Worm (Caenorhabditis elegans) whole organism, L4 larva: Measurements from ENCODE around the gene F22F4.5.

Experiments used
- D1046.2 ChIP-seq: fragments of 200-800 bp; sonication (Bioruptor generic); IDR thresholded peaks from 2 replicates; pipeline ENCODE4 v1.3.6; 2022; ENCODE audit warnings: missing genetic modification characterization, missing compliant biosample characterization
- F44E2.7 ChIP-seq: fragments of 200-800 bp; sonication (Bioruptor generic); IDR thresholded peaks from 2 replicates; pipeline ENCODE4 v2.1.2; 2022; ENCODE audit warnings: missing genetic modification characterization, missing compliant biosample characterization
- T20F7.1 ChIP-seq: fragments of 200-800 bp; sonication (Bioruptor generic); optimal IDR thresholded peaks from 2 replicates; lab custom pipeline; 2018; ENCODE audit warnings: mild to moderate bottlenecking, missing genetic modification characterization, missing compliant biosample characterization
- T26A8.4 ChIP-seq: fragments of 200-800 bp; sonication (Bioruptor generic); IDR thresholded peaks from 2 replicates; pipeline ENCODE4 v1.3.6; 2022; ENCODE audit warnings: missing genetic modification characterization, missing compliant biosample characterization
- aha-1 ChIP-seq: fragments of 150-350 bp; peaks from one replicate; lab custom pipeline; 2014; ENCODE audit warnings: missing biosample characterization, missing genetic modification characterization
- aly-2 ChIP-seq: sonication (generic microtip); optimal IDR thresholded peaks from 2 replicates; lab custom pipeline; 2018; ENCODE audit warnings: missing biosample characterization, missing genetic modification characterization
- ama-1 ChIP-seq: fragments of 150-350 bp; optimal IDR thresholded peaks from 2 replicates; lab custom pipeline; 2014; ENCODE audit warnings: inconsistent platforms, mixed read lengths
- attf-4 ChIP-seq: sonication (generic microtip); optimal IDR thresholded peaks from 3 replicates; lab custom pipeline; 2017; ENCODE audit warnings: missing biosample characterization, missing genetic modification characterization
- ceh-20 ChIP-seq: fragments of 200-800 bp; sonication (Bioruptor generic); IDR thresholded peaks from 2 replicates; pipeline ENCODE4 v1.3.6; 2022; ENCODE audit warnings: missing genetic modification reagents, missing genetic modification characterization, missing compliant biosample characterization
- ceh-28 ChIP-seq: fragments of 150-350 bp; optimal IDR thresholded peaks from 2 replicates; lab custom pipeline; 2014; ENCODE audit warnings: missing biosample characterization, missing genetic modification reagents, missing genetic modification characterization
- ceh-44 ChIP-seq: fragments of 200-800 bp; sonication (Bioruptor generic); IDR thresholded peaks from 2 replicates; pipeline ENCODE4 v1.3.6; 2022; ENCODE audit warnings: missing genetic modification reagents, missing genetic modification characterization, missing compliant biosample characterization
- daf-16 ChIP-seq, 3 experiments: sonication (generic microtip); optimal IDR thresholded peaks; 2 replicates each; lab custom pipeline; 2016 to 2017; ENCODE audit warnings: missing genetic modification characterization in 3 of 3, missing genetic modification reagents in 3 of 3, mild to moderate bottlenecking in 2 of 3, missing compliant biosample characterization in 2 of 3, missing biosample characterization in 1 of 3, moderate library complexity in 1 of 3
- dmd-8 ChIP-seq: fragments of 200-800 bp; sonication (Bioruptor generic); IDR thresholded peaks from 2 replicates; pipeline ENCODE4 v1.3.6; 2022; ENCODE audit warnings: missing genetic modification characterization, missing compliant biosample characterization
- duxl-1 ChIP-seq: sonication (generic microtip); optimal IDR thresholded peaks from 2 replicates; lab custom pipeline; 2016; ENCODE audit warnings: mild to moderate bottlenecking, missing genetic modification characterization, moderate library complexity, missing compliant biosample characterization; ENCODE audit not compliant: poor library complexity
- egl-27 ChIP-seq: sonication (generic microtip); optimal IDR thresholded peaks from 3 replicates; lab custom pipeline; 2017; ENCODE audit warnings: missing biosample characterization, missing genetic modification reagents, missing genetic modification characterization
- egl-43 ChIP-seq: fragments of 200-800 bp; sonication (Bioruptor generic); IDR thresholded peaks from 2 replicates; pipeline ENCODE4 v1.3.6; 2022; ENCODE audit warnings: missing genetic modification reagents, missing genetic modification characterization, missing compliant biosample characterization
- hif-1 ChIP-seq, 2 experiments: sonication (generic microtip); optimal IDR thresholded peaks; 2 replicates each; lab custom pipeline; 2016 to 2017; ENCODE audit warnings: missing compliant biosample characterization in 2 of 2, missing genetic modification characterization in 2 of 2, missing genetic modification reagents in 2 of 2, missing genotype in 2 of 2, mild to moderate bottlenecking in 1 of 2
- hmg-1.1 ChIP-seq: fragments of 200-800 bp; sonication (Bioruptor generic); IDR thresholded peaks from 2 replicates; pipeline ENCODE4 v1.3.6; 2022; ENCODE audit warnings: missing genetic modification reagents, missing genetic modification characterization, missing compliant biosample characterization
- lin-1 ChIP-seq: fragments of 200-800 bp; sonication (Bioruptor generic); IDR thresholded peaks from 2 replicates; pipeline ENCODE4 v1.3.6; 2022; ENCODE audit warnings: missing genetic modification reagents, missing genetic modification characterization, missing compliant biosample characterization
- lin-13 ChIP-seq: fragments of 150-350 bp; optimal IDR thresholded peaks from 2 replicates; lab custom pipeline; 2014; ENCODE audit warnings: missing biosample characterization, missing genetic modification reagents, missing genetic modification characterization
- lin-29 ChIP-seq: fragments of 200-800 bp; sonication (Bioruptor generic); IDR thresholded peaks from 2 replicates; pipeline ENCODE4 v1.3.6; 2022; ENCODE audit warnings: missing genetic modification reagents, missing genetic modification characterization, missing compliant biosample characterization
- lin-39 ChIP-seq: fragments of 150-350 bp; optimal IDR thresholded peaks from 2 replicates; lab custom pipeline; 2014; ENCODE audit warnings: missing biosample characterization, missing genetic modification reagents, missing genetic modification characterization
- madf-5 ChIP-seq, 2 experiments: fragments of 200-800 bp; sonication (Bioruptor generic); IDR thresholded peaks; 2 replicates each; pipeline ENCODE4 v1.3.6; 2022; ENCODE audit warnings: missing compliant biosample characterization in 2 of 2, missing genetic modification characterization in 2 of 2
- madf-9 ChIP-seq: fragments of 200-800 bp; sonication (Bioruptor generic); conservative IDR thresholded peaks from 2 replicates; pipeline ENCODE4 v1.3.6; 2022; ENCODE audit warnings: missing genetic modification reagents, missing genetic modification characterization, missing compliant biosample characterization
- mep-1 ChIP-seq: fragments of 150-350 bp; sonication (generic microtip); optimal IDR thresholded peaks from 3 replicates; lab custom pipeline; 2014; ENCODE audit warnings: missing biosample characterization, missing genetic modification characterization
- mxl-2 ChIP-seq: fragments of 200-800 bp; sonication (Bioruptor generic); conservative IDR thresholded peaks from 2 replicates; pipeline ENCODE4 v1.3.6; 2022; ENCODE audit warnings: missing genetic modification reagents, missing genetic modification characterization, missing compliant biosample characterization
- nhr-11 ChIP-seq: fragments of 150-350 bp; optimal IDR thresholded peaks from 2 replicates; lab custom pipeline; 2014; ENCODE audit warnings: missing biosample characterization, missing genetic modification characterization
- nhr-111 ChIP-seq: fragments of 200-800 bp; sonication (Bioruptor generic); optimal IDR thresholded peaks from 2 replicates; lab custom pipeline; 2018; ENCODE audit warnings: mild to moderate bottlenecking, missing genetic modification characterization, missing compliant biosample characterization
- nhr-28 ChIP-seq: fragments of 150-350 bp; optimal IDR thresholded peaks from 2 replicates; lab custom pipeline; 2014; ENCODE audit warnings: missing biosample characterization, missing genetic modification characterization
- nhr-42 ChIP-seq: fragments of 200-800 bp; sonication (Bioruptor generic); IDR thresholded peaks from 2 replicates; pipeline ENCODE4 v1.3.6; 2022; ENCODE audit warnings: missing genetic modification characterization, missing compliant biosample characterization
- nhr-6 ChIP-seq: fragments of 150-350 bp; optimal IDR thresholded peaks from 2 replicates; lab custom pipeline; 2014; ENCODE audit warnings: missing biosample characterization, missing genetic modification characterization
- nhr-76 ChIP-seq: fragments of 150-350 bp; optimal IDR thresholded peaks from 2 replicates; lab custom pipeline; 2014; ENCODE audit warnings: missing biosample characterization, missing genetic modification characterization
- nhr-77 ChIP-seq: fragments of 150-350 bp; optimal IDR thresholded peaks from 2 replicates; lab custom pipeline; 2014; ENCODE audit warnings: missing biosample characterization, missing genetic modification characterization
- pha-4 ChIP-seq, 2 experiments: fragments of 150-350 bp in 1 of 2; fragments of 200-800 bp in 1 of 2; sonication (Bioruptor generic) in 1 of 2; IDR thresholded peaks in 1 of 2; optimal IDR thresholded peaks in 1 of 2; 2 replicates each; pipeline versions ENCODE4 v1.3.6 to Lab custom; 2014 to 2022; ENCODE audit warnings: missing genetic modification characterization in 2 of 2, missing genetic modification reagents in 2 of 2, missing biosample characterization in 1 of 2, missing compliant biosample characterization in 1 of 2
- pqm-1 ChIP-seq: sonication (generic microtip); optimal IDR thresholded peaks from 2 replicates; lab custom pipeline; 2017; ENCODE audit warnings: missing biosample characterization, missing genetic modification characterization
- sdz-12 ChIP-seq: fragments of 200-800 bp; sonication (Bioruptor generic); optimal IDR thresholded peaks from 2 replicates; lab custom pipeline; 2018; ENCODE audit warnings: mild to moderate bottlenecking, missing genetic modification characterization, missing compliant biosample characterization
- skn-1 ChIP-seq: fragments of 150-350 bp; optimal IDR thresholded peaks from 2 replicates; lab custom pipeline; 2014; ENCODE audit warnings: missing biosample characterization, missing genetic modification characterization
- tra-1 ChIP-seq: fragments of 200-800 bp; sonication (Bioruptor generic); IDR thresholded peaks from 2 replicates; pipeline ENCODE4 v1.3.6; 2022; ENCODE audit warnings: missing genetic modification reagents, missing genetic modification characterization, missing compliant biosample characterization
- unc-130 ChIP-seq: sonication (generic microtip); optimal IDR thresholded peaks from 2 replicates; lab custom pipeline; 2016; ENCODE audit warnings: missing genetic modification reagents, missing genetic modification characterization, missing compliant biosample characterization
- unc-39 ChIP-seq: sonication (generic microtip); optimal IDR thresholded peaks from 2 replicates; lab custom pipeline; 2017; ENCODE audit warnings: missing biosample characterization, missing genetic modification characterization
- unc-62 ChIP-seq, 3 experiments: fragments of 150-350 bp in 1 of 3; sonication (generic microtip); optimal IDR thresholded peaks in 2 of 3; peaks in 1 of 3; 1 replicate in 1 of 3; 2 replicates in 2 of 3; lab custom pipeline; 2014 to 2017; ENCODE audit warnings: missing biosample characterization in 3 of 3, missing genetic modification characterization in 3 of 3, missing genetic modification reagents in 3 of 3, missing genotype in 1 of 3
- zfp-2 ChIP-seq: sonication (generic microtip); optimal IDR thresholded peaks from 2 replicates; lab custom pipeline; 2016; ENCODE audit warnings: mild to moderate bottlenecking, missing genetic modification characterization, missing compliant biosample characterization
- zip-2 ChIP-seq: fragments of 150-350 bp; optimal IDR thresholded peaks from 2 replicates; lab custom pipeline; 2014; ENCODE audit warnings: missing biosample characterization, missing genetic modification characterization

F22F4.5 gene

DNA sequence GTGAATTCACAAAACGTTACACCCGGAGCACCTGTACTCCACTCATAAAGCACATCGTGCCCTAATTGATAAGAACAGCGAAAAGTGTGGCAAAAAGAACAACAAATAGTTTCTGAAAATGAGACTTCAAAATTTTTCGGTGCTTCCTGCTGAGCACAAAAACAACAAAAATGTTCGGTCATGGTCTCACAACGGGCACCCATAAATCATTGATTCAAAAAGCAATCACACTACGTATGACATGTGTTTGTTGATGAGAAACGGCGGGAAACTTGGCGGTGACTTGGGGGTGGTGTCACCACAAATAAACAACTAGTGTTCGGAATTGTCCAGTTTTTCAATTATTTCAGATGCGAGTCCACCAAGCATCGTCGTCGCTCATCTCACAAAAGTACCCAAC lies 31.8 kb downstream of the F22F4.5 start:
- TF ChIP-seq sdz-12 (GFP tag; lab: Kevin White, UChicago) (no peak), nhr-28 (tag; lab: Kevin White, UChicago) (peak; percentile 45), mep-1 (no peak), F44E2.7 (no peak), ceh-20 (GFP tag; lab: Robert Waterston, UW) (no peak), zip-2 (tag; lab: Kevin White, UChicago) (no peak), unc-130 (GFP tag; lab: Kevin White, UChicago) (no peak), pqm-1 (tag; lab: Kevin White, UChicago) (peak; percentile 9), daf-16 (GFP tag; optimal IDR thresholded peaks at IDR 0.05; lab: Kevin White, UChicago) (peak in 1 of 2 experiments; percentile 65), daf-16 (tag; optimal IDR thresholded peaks at IDR 0.05; lab: Kevin White, UChicago) (peak; percentile 10), unc-62 (GFP tag; optimal IDR thresholded peaks at IDR 0.05 in 1 of 2; lab: Kevin White, UChicago) (peak in 1 of 2 experiments; percentile 64), unc-62 (tag; optimal IDR thresholded peaks at IDR 0.05; lab: Kevin White, UChicago) (no peak), ceh-28 (tag; lab: Kevin White, UChicago) (no peak)

DNA sequence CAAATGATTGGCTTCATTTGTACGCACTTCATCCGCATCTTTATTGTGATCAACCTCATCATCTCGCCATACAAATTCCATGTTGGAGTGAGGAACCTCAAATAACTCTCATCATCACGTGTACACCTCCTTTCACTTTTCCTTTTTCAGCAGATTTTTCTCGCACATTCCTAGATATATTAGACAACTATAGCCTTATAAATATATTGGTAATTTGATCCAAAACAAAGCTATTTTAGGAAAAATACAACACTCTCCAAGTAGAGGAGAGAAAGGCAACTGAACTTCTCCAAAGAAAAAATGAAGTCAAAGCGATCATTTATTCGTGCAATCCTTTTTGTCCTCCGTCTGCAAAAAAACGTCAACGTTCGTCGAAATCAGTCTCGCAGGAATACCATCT lies 33.9 kb downstream of the F22F4.5 start, which contains the start of gene R07E4.1:
Gene R07E4.1 (plus strand): TSS at position 301 of the 400 bp plus-strand sequence.
- TF ChIP-seq unc-62 (GFP tag; optimal IDR thresholded peaks at IDR 0.05 in 1 of 2; lab: Kevin White, UChicago) (peak in 1 of 2 experiments; percentile 44), unc-62 (tag; optimal IDR thresholded peaks at IDR 0.05; lab: Kevin White, UChicago) (no peak), aha-1 (tag; lab: Kevin White, UChicago) (peak; percentile 52), madf-9 (GFP tag; lab: Robert Waterston, UW) (no peak)

DNA sequence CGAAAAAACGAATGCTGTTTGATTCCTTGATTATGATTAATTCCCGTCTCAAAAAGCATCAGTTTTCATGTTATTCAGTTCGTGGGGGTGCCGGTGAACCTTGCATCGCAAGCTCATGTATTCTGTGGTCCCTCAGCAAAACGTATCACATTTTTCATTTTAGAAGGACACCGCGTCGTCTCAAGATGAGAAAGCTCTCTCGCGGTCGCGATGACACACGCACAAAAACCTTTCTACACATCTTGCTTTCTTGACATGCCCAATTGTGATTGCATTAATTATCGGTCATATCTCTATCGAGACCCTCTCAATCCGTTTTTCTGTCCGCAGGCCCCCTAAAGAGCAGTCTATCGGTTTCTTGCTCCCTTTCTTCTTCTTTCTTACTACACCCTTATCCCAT lies 36.5 kb downstream of the F22F4.5 start:
- peak; percentile 73 for TF ChIP-seq aha-1 (tag; lab: Kevin White, UChicago)
- TF ChIP-seq unc-62 (GFP tag; optimal IDR thresholded peaks at IDR 0.05 in 1 of 2; lab: Kevin White, UChicago), result peak in 1 of 2 experiments; percentile 93
- no peak for TF ChIP-seq unc-62 (tag; optimal IDR thresholded peaks at IDR 0.05; lab: Kevin White, UChicago)
- TF ChIP-seq nhr-28 (tag; lab: Kevin White, UChicago), result no peak
- no peak for TF ChIP-seq mxl-2

DNA sequence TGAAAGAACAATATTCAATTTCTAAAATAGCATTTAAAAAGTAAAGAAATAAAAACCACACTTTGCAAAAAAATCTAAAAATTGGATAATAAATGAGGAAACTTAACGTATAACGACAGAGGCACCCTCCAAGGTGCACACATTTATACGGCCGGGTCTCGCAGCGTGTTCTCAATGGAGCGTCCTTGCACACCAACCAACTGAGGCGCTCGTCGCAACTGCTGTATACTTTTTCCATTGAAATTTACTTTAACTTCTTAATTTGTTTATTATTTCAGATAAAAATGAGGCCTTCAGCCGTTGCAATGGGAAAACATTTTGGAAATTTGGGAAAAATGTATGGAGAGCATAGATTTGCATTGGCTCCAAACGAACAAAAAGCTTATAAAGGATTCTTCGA lies 39.5 kb downstream of the F22F4.5 start, which contains the start of the genes R07E4.5 and R07E4.3:
Gene R07E4.5 (minus strand): TSS at position 1 of the 400 bp plus-strand sequence.
Gene R07E4.3 (plus strand): TSS at position 285 of the 400 bp plus-strand sequence.
- TF ChIP-seq hmg-1.1 (GFP tag; lab: Robert Waterston, UW) (peak; percentile 72), nhr-11 (tag; lab: Kevin White, UChicago) (peak; percentile 53), ceh-44 (no peak), lin-13 (GFP tag; lab: Kevin White, UChicago) (peak; percentile 13), nhr-77 (tag; lab: Kevin White, UChicago) (peak; percentile 66), aly-2 (tag; lab: Kevin White, UChicago) (no peak), egl-27 (no peak), ama-1 (no peak), hif-1 (tag; optimal IDR thresholded peaks at IDR 0.05; lab: Kevin White, UChicago) (peak in 1 of 2 experiments; percentile 22), zfp-2 (no peak), mxl-2 (no peak), zip-2 (tag; lab: Kevin White, UChicago) (no peak), lin-39 (tag; lab: Kevin White, UChicago) (no peak), lin-29 (GFP tag; lab: Robert Waterston, UW) (no peak), duxl-1 (tag; lab: Kevin White, UChicago) (no peak), sdz-12 (GFP tag; lab: Kevin White, UChicago) (no peak), T26A8.4 (GFP tag; lab: Robert Waterston, UW) (no peak), T20F7.1 (GFP tag; lab: Kevin White, UChicago) (no peak), nhr-42 (no peak), D1046.2 (GFP tag; lab: Robert Waterston, UW) (0 out of 2 replicates have a peak, but pooled peaks have one; percentile 29), egl-43 (GFP tag; lab: Robert Waterston, UW) (no peak), lin-1 (GFP tag; lab: Robert Waterston, UW) (no peak), pha-4 (GFP tag; IDR thresholded peaks at IDR 0.05; lab: Robert Waterston, UW) (no peak), pha-4 (tag; optimal IDR thresholded peaks at IDR 0.05; lab: Kevin White, UChicago) (no peak), ceh-28 (tag; lab: Kevin White, UChicago) (no peak), attf-4 (no peak), tra-1 (GFP tag; lab: Robert Waterston, UW) (no peak), daf-16 (GFP tag; optimal IDR thresholded peaks at IDR 0.05; lab: Kevin White, UChicago) (no peak), daf-16 (tag; optimal IDR thresholded peaks at IDR 0.05; lab: Kevin White, UChicago) (peak; percentile 45), dmd-8 (GFP tag; lab: Robert Waterston, UW) (no peak), skn-1 (no peak), nhr-111 (GFP tag; lab: Kevin White, UChicago) (no peak), unc-130 (GFP tag; lab: Kevin White, UChicago) (no peak), madf-5 (GFP tag; IDR thresholded peaks at IDR 0.05; lab: Robert Waterston, UW) (no peak), nhr-6 (tag; lab: Kevin White, UChicago) (peak; percentile 58), unc-39 (tag; lab: Kevin White, UChicago) (no peak), nhr-76 (no peak)
